Worm (Caenorhabditis elegans): Measurements from ENCODE around the gene F39F10.3.

- TF ChIP-seq nhr-80 (tag; optimal IDR thresholded peaks at IDR 0.05), result no peak
- no peak for TF ChIP-seq mes-4 (tag; optimal IDR thresholded peaks at IDR 0.05)
- TF ChIP-seq cebp-1 (GFP tag; IDR thresholded peaks at IDR 0.05), result no peak
- no peak for TF ChIP-seq cebp-1 (tag; optimal IDR thresholded peaks at IDR 0.05)
- TF ChIP-seq B0336.3 (GFP tag; IDR thresholded peaks at IDR 0.05), result 0 out of 2 replicates have a peak, but pooled peaks have one; percentile 31
Observed at ce11 chrX:16893767-16894166, 2.0 kb downstream of the F39F10.3 start.

All from whole organism, young adult.